Worm (Caenorhabditis elegans) whole organism, late embryonic: ENCODE data around the gene aat-1.

Experiments
- C08G9.2 ChIP-seq: sonication (generic microtip); optimal IDR thresholded peaks from 2 replicates; lab custom pipeline; 2016; ENCODE audit warnings: mild to moderate bottlenecking, missing genetic modification characterization, moderate library complexity, missing compliant biosample characterization
- K02D7.2 ChIP-seq: sonication (generic microtip); optimal IDR thresholded peaks from 2 replicates; lab custom pipeline; 2017; ENCODE audit warnings: mild to moderate bottlenecking, missing genetic modification characterization, missing compliant biosample characterization
- Y22D7AL.16 ChIP-seq: sonication (generic microtip); optimal IDR thresholded peaks from 2 replicates; lab custom pipeline; 2016; ENCODE audit warnings: missing genetic modification characterization, missing compliant biosample characterization
- ahr-1 ChIP-seq: sonication (generic microtip); optimal IDR thresholded peaks from 2 replicates; lab custom pipeline; 2016; ENCODE audit warnings: missing genetic modification characterization, missing compliant biosample characterization
- ama-1 ChIP-seq: fragments of 150-350 bp; optimal IDR thresholded peaks from 2 replicates; lab custom pipeline; 2014
- ceh-2 ChIP-seq: sonication (generic microtip); optimal IDR thresholded peaks from 2 replicates; lab custom pipeline; 2016; ENCODE audit warnings: missing genotype, missing genetic modification characterization, missing compliant biosample characterization
- ceh-22 ChIP-seq: sonication (generic microtip); optimal IDR thresholded peaks from 2 replicates; lab custom pipeline; 2017; ENCODE audit warnings: missing biosample characterization, missing genetic modification characterization
- ceh-24 ChIP-seq: sonication (generic microtip); optimal IDR thresholded peaks from 2 replicates; lab custom pipeline; 2016; ENCODE audit warnings: mild to moderate bottlenecking, missing genetic modification characterization, missing compliant biosample characterization
- ceh-30 ChIP-seq: fragments of 150-350 bp; optimal IDR thresholded peaks from 2 replicates; lab custom pipeline; 2014; ENCODE audit warnings: missing biosample characterization, missing genetic modification characterization
- ceh-31 ChIP-seq: sonication (generic microtip); optimal IDR thresholded peaks from 2 replicates; lab custom pipeline; 2016; ENCODE audit warnings: missing genetic modification characterization, missing compliant biosample characterization
- ceh-34 ChIP-seq: sonication (generic microtip); optimal IDR thresholded peaks from 2 replicates; lab custom pipeline; 2016; ENCODE audit warnings: mild to moderate bottlenecking, missing genetic modification characterization, missing compliant biosample characterization
- ceh-48 ChIP-seq: sonication (generic microtip); optimal IDR thresholded peaks from 2 replicates; lab custom pipeline; 2016; ENCODE audit warnings: missing genetic modification characterization, inconsistent platforms, missing compliant biosample characterization
- ceh-6 ChIP-seq: fragments of 200-800 bp; sonication (Bioruptor generic); optimal IDR thresholded peaks from 2 replicates; lab custom pipeline; 2018; ENCODE audit warnings: mild to moderate bottlenecking, missing genetic modification characterization, missing compliant biosample characterization
- dmd-4 ChIP-seq: sonication (generic microtip); optimal IDR thresholded peaks from 2 replicates; lab custom pipeline; 2016; ENCODE audit warnings: borderline replicate concordance, missing genetic modification characterization, missing compliant biosample characterization
- dve-1 ChIP-seq: sonication (generic microtip); optimal IDR thresholded peaks from 2 replicates; lab custom pipeline; 2017; ENCODE audit warnings: antibody characterized with exemption, mild to moderate bottlenecking, missing genetic modification characterization, missing compliant biosample characterization
- elt-2 ChIP-seq: sonication (generic microtip); optimal IDR thresholded peaks from 2 replicates; lab custom pipeline; 2016; ENCODE audit warnings: missing genetic modification reagents, missing genetic modification characterization, missing compliant biosample characterization
- elt-4 ChIP-seq: sonication (generic microtip); optimal IDR thresholded peaks from 2 replicates; lab custom pipeline; 2016; ENCODE audit warnings: missing genetic modification characterization, missing compliant biosample characterization
- ets-4 ChIP-seq: sonication (generic microtip); optimal IDR thresholded peaks from 2 replicates; lab custom pipeline; 2016; ENCODE audit warnings: missing genetic modification characterization, missing compliant biosample characterization
- eyg-1 ChIP-seq: sonication (generic microtip); optimal IDR thresholded peaks from 2 replicates; lab custom pipeline; 2016; ENCODE audit warnings: missing genotype, missing genetic modification characterization, missing compliant biosample characterization
- fkh-10 ChIP-seq: fragments of 150-350 bp; optimal IDR thresholded peaks from 2 replicates; lab custom pipeline; 2014; ENCODE audit warnings: missing biosample characterization, missing genetic modification reagents, missing genetic modification characterization
- fkh-6 ChIP-seq: sonication (generic microtip); optimal IDR thresholded peaks from 2 replicates; lab custom pipeline; 2016; ENCODE audit warnings: missing genetic modification characterization, missing compliant biosample characterization
- hlh-15 ChIP-seq: sonication (generic microtip); optimal IDR thresholded peaks from 2 replicates; lab custom pipeline; 2016; ENCODE audit warnings: missing genetic modification characterization, missing compliant biosample characterization
- hlh-30 ChIP-seq: sonication (generic microtip); optimal IDR thresholded peaks from 2 replicates; lab custom pipeline; 2017; ENCODE audit warnings: antibody characterized with exemption, missing genetic modification characterization, missing compliant biosample characterization; ENCODE audit not compliant: insufficient read depth
- lim-6 ChIP-seq: sonication (generic microtip); optimal IDR thresholded peaks from 2 replicates; lab custom pipeline; 2016; ENCODE audit warnings: missing genetic modification characterization, missing compliant biosample characterization
- lin-11 ChIP-seq: fragments of 200-800 bp; sonication (Bioruptor generic); optimal IDR thresholded peaks from 2 replicates; lab custom pipeline; 2018; ENCODE audit warnings: mild to moderate bottlenecking, missing genetic modification characterization, missing compliant biosample characterization
- nfya-1 ChIP-seq: sonication (generic microtip); optimal IDR thresholded peaks from 2 replicates; lab custom pipeline; 2017; ENCODE audit warnings: missing genetic modification characterization, mild to moderate bottlenecking, missing compliant biosample characterization, antibody characterized with exemption, moderate library complexity
- nhr-11 ChIP-seq: fragments of 150-350 bp; optimal IDR thresholded peaks from 2 replicates; lab custom pipeline; 2014; ENCODE audit warnings: missing biosample characterization, missing genetic modification characterization
- nhr-232 ChIP-seq: sonication (generic microtip); optimal IDR thresholded peaks from 2 replicates; lab custom pipeline; 2016; ENCODE audit warnings: missing genetic modification characterization, missing compliant biosample characterization
- npax-4 ChIP-seq: sonication (generic microtip); optimal IDR thresholded peaks from 2 replicates; lab custom pipeline; 2016; ENCODE audit warnings: missing genetic modification characterization, missing compliant biosample characterization
- odd-2 ChIP-seq: sonication (generic microtip); optimal IDR thresholded peaks from 2 replicates; lab custom pipeline; 2017; ENCODE audit warnings: antibody characterized with exemption, mild to moderate bottlenecking, missing genetic modification characterization, missing compliant biosample characterization
- pag-3 ChIP-seq: sonication (generic microtip); optimal IDR thresholded peaks from 2 replicates; lab custom pipeline; 2016; ENCODE audit warnings: missing compliant biosample characterization, missing genetic modification characterization, borderline replicate concordance
- pax-1 ChIP-seq: fragments of 150-350 bp; optimal IDR thresholded peaks from 2 replicates; lab custom pipeline; 2014; ENCODE audit warnings: missing biosample characterization, missing genetic modification characterization
- pha-2 ChIP-seq: sonication (generic microtip); optimal IDR thresholded peaks from 2 replicates; lab custom pipeline; 2017; ENCODE audit warnings: mild to moderate bottlenecking, missing genetic modification characterization, missing compliant biosample characterization
- pqm-1 ChIP-seq: sonication (generic microtip); optimal IDR thresholded peaks from 2 replicates; lab custom pipeline; 2016; ENCODE audit warnings: missing genetic modification characterization, missing compliant biosample characterization
- pros-1 ChIP-seq: fragments of 150-350 bp; optimal IDR thresholded peaks from 2 replicates; lab custom pipeline; 2014; ENCODE audit warnings: missing biosample characterization, missing genetic modification reagents, missing genetic modification characterization
- ref-2 ChIP-seq: sonication (generic microtip); optimal IDR thresholded peaks from 2 replicates; lab custom pipeline; 2016; ENCODE audit warnings: missing genetic modification characterization, missing compliant biosample characterization
- rnt-1 ChIP-seq: sonication (generic microtip); optimal IDR thresholded peaks from 2 replicates; lab custom pipeline; 2016; ENCODE audit warnings: missing genetic modification characterization, missing compliant biosample characterization
- sdc-2 ChIP-seq: sonication (generic microtip); optimal IDR thresholded peaks from 2 replicates; lab custom pipeline; 2016; ENCODE audit warnings: missing genotype, missing genetic modification characterization, missing compliant biosample characterization
- sox-2 ChIP-seq: fragments of 200-800 bp; sonication (Bioruptor generic); IDR thresholded peaks from 2 replicates; pipeline ENCODE4 v1.3.6; 2022; ENCODE audit warnings: missing genetic modification reagents, missing genetic modification characterization, missing compliant biosample characterization
- tbx-7 ChIP-seq: sonication (generic microtip); optimal IDR thresholded peaks from 2 replicates; lab custom pipeline; 2016; ENCODE audit warnings: missing genotype, missing genetic modification characterization, missing compliant biosample characterization
- ttx-3 ChIP-seq: sonication (generic microtip); optimal IDR thresholded peaks from 2 replicates; lab custom pipeline; 2016; ENCODE audit warnings: missing genetic modification reagents, missing genetic modification characterization, missing compliant biosample characterization
- unc-42 ChIP-seq: sonication (generic microtip); optimal IDR thresholded peaks from 2 replicates; lab custom pipeline; 2016; ENCODE audit warnings: missing genotype, missing genetic modification characterization, missing compliant biosample characterization
- ztf-16 ChIP-seq: sonication (generic microtip); optimal IDR thresholded peaks from 2 replicates; lab custom pipeline; 2017; ENCODE audit warnings: missing genetic modification characterization, missing compliant biosample characterization

Gene aat-1

DNA sequence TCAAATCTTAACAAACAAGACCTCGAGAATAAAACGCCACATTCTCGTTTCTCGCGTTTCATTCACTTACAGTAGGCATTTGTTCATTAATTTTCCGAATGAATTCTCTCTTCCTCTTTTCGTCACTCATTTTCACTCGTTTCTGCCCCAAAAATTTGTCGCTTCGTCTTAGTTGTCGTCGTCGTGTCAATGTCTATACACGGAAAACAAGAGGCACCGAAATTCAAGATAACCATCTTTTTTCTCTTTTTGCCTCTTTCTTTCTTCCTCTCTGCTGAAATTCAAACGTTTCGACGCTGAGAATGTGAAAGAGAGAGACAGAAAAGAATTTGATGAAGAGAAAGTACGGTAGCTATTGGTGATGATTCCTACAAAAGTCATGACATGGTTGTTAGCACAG, 16.5 kb upstream of the aat-1 start:
- no peak for TF ChIP-seq nhr-232 (tag; lab: Kevin White, UChicago)
- TF ChIP-seq ttx-3 (tag; lab: Kevin White, UChicago) = no peak
- TF ChIP-seq Y22D7AL.16 (tag; lab: Kevin White, UChicago) = no peak
- TF ChIP-seq ceh-22 (tag; lab: Kevin White, UChicago) = no peak
- no peak for TF ChIP-seq ceh-24 (tag; lab: Kevin White, UChicago)
- no peak for TF ChIP-seq elt-2
- no peak for TF ChIP-seq C08G9.2 (tag; lab: Kevin White, UChicago)
- no peak for TF ChIP-seq pag-3
- no peak for TF ChIP-seq nhr-11 (tag; lab: Kevin White, UChicago)
- TF ChIP-seq fkh-10 (GFP tag; lab: Kevin White, UChicago) = no peak
- TF ChIP-seq ceh-31 (tag; lab: Kevin White, UChicago) = no peak
- no peak for TF ChIP-seq ceh-34
- TF ChIP-seq ceh-48 (tag; lab: Kevin White, UChicago) = no peak
- no peak for TF ChIP-seq ztf-16 (tag; lab: Kevin White, UChicago)
- no peak for TF ChIP-seq sdc-2 (tag; lab: Kevin White, UChicago)
- no peak for TF ChIP-seq dve-1 (tag; lab: Kevin White, UChicago)
- TF ChIP-seq pha-2 (tag; lab: Kevin White, UChicago) = no peak

DNA sequence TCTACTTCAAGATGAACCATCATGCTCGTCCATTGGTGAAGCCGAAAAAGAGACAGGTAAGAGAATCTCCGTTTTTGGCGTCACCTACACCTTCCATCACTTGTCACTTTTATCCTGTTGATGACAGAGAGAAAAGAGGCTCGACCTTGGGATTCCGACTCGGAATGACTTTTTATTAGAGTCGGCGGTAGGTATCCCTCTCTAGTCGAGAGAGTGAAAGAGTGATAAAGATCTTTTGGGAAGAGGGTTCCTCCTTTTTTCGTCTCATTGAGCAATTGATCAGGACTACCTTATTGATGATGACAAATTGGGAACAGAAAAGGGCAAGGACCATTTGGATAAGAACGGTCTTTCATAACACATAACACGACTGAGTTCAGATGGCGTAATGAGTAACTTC, 15.9 kb upstream of the aat-1 start:
- TF ChIP-seq ceh-31 (tag; lab: Kevin White, UChicago) = no peak
- TF ChIP-seq pax-1 (tag; lab: Kevin White, UChicago) = no peak
- TF ChIP-seq pqm-1 (tag; lab: Kevin White, UChicago) = no peak
- TF ChIP-seq ttx-3 (tag; lab: Kevin White, UChicago) = no peak
- TF ChIP-seq pros-1 = no peak
- TF ChIP-seq hlh-15 = no peak
- no peak for TF ChIP-seq fkh-6
- no peak for TF ChIP-seq lim-6 (tag; lab: Kevin White, UChicago)
- no peak for TF ChIP-seq nhr-232 (tag; lab: Kevin White, UChicago)
- no peak for TF ChIP-seq sox-2 (GFP tag; lab: Robert Waterston, UW)
- TF ChIP-seq C08G9.2 (tag; lab: Kevin White, UChicago) = no peak
- no peak for TF ChIP-seq dve-1 (tag; lab: Kevin White, UChicago)
- no peak for TF ChIP-seq unc-42 (tag; lab: Kevin White, UChicago)
- no peak for TF ChIP-seq ceh-6
- TF ChIP-seq ahr-1 (tag; lab: Kevin White, UChicago) = no peak
- TF ChIP-seq hlh-30 (tag; lab: Kevin White, UChicago) = no peak
- TF ChIP-seq ceh-2 = no peak
- TF ChIP-seq dmd-4 = no peak
- TF ChIP-seq npax-4 (tag; lab: Kevin White, UChicago) = no peak

ce11 chrIV:9615511-9615910, 14.0 kb upstream of the aat-1 start:
- TF ChIP-seq rnt-1 (tag; lab: Kevin White, UChicago) = peak; percentile 100
- no peak for TF ChIP-seq elt-4 (tag; lab: Kevin White, UChicago)

DNA sequence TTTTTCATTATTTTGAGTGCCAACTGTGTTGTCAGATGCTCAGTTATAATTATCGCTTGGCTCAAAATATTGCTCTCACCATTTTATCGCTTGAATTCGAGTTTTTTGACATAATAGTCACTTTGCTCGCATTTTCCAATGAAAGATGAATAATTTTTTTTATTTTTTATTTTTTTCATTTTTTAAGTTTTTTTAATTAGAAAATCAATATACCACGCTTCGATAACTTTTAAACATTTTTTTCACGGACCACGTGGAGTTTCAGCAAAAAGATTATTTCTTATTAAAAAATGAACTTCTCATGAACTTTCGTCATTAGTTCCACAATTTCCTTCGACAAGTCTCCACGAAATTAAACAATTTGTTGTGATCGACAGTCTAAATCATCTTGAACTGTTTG, 13.2 kb upstream of the aat-1 start, which contains the start of gene elt-1:
Gene elt-1 (plus strand): TSS at position 301 of the 400 bp plus-strand sequence.
- no peak for TF ChIP-seq nfya-1
- no peak for TF ChIP-seq K02D7.2
- TF ChIP-seq ceh-24 (tag; lab: Kevin White, UChicago) = no peak
- TF ChIP-seq ets-4 (tag; lab: Kevin White, UChicago) = no peak
- no peak for TF ChIP-seq eyg-1 (tag; lab: Kevin White, UChicago)
- TF ChIP-seq hlh-30 (tag; lab: Kevin White, UChicago) = no peak
- TF ChIP-seq ref-2 (tag; lab: Kevin White, UChicago) = no peak
- no peak for TF ChIP-seq pqm-1 (tag; lab: Kevin White, UChicago)
- no peak for TF ChIP-seq odd-2 (tag; lab: Kevin White, UChicago)
- TF ChIP-seq elt-4 (tag; lab: Kevin White, UChicago) = no peak
- TF ChIP-seq lin-11 (tag; lab: Kevin White, UChicago) = no peak
- TF ChIP-seq ama-1 = no peak
- no peak for TF ChIP-seq ceh-30 (tag; lab: Kevin White, UChicago)
- no peak for TF ChIP-seq lim-6 (tag; lab: Kevin White, UChicago)
- TF ChIP-seq tbx-7 (tag; lab: Kevin White, UChicago) = no peak
- TF ChIP-seq pha-2 (tag; lab: Kevin White, UChicago) = no peak
- TF ChIP-seq elt-2 = no peak
- no peak for TF ChIP-seq ceh-48 (tag; lab: Kevin White, UChicago)
